Fruit fly (Drosophila melanogaster) whole organism, pupa: ENCODE results near the gene fig.

ENCODE experiments used
- CG10348 ChIP-seq: fragments of 200-800 bp; sonication (Bioruptor generic); IDR thresholded peaks from 2 replicates; pipeline ENCODE4 v1.3.6; 2022; ENCODE audit warnings: missing biosample characterization, missing genetic modification characterization
- CG13204 ChIP-seq: fragments of 200-800 bp; sonication (Bioruptor generic); optimal IDR thresholded peaks from 2 replicates; lab custom pipeline; 2018; ENCODE audit warnings: missing biosample characterization, mild to moderate bottlenecking, missing genetic modification characterization, moderate library complexity
- CG14655 ChIP-seq: fragments of 200-800 bp; sonication (Bioruptor generic); optimal IDR thresholded peaks from 3 replicates; lab custom pipeline; 2017; ENCODE audit warnings: mild to moderate bottlenecking, missing biosample characterization, missing genetic modification reagents, missing genetic modification characterization
- CG17806 ChIP-seq: fragments of 200-800 bp; sonication (Bioruptor generic); optimal IDR thresholded peaks from 2 replicates; lab custom pipeline; 2018; ENCODE audit warnings: missing biosample characterization, mild to moderate bottlenecking, missing genetic modification characterization, moderate library complexity
- CG32121 ChIP-seq: fragments of 200-800 bp; sonication (Bioruptor generic); IDR thresholded peaks from 2 replicates; pipeline ENCODE4 v1.3.6; 2022; ENCODE audit warnings: missing biosample characterization, missing genetic modification characterization
- CG34367 ChIP-seq: fragments of 200-800 bp; sonication (Bioruptor generic); optimal IDR thresholded peaks from 2 replicates; lab custom pipeline; 2018; ENCODE audit warnings: missing biosample characterization, mild to moderate bottlenecking, missing genetic modification characterization
- CG8159 ChIP-seq: fragments of 200-800 bp; sonication (Bioruptor generic); optimal IDR thresholded peaks from 3 replicates; lab custom pipeline; 2018; ENCODE audit warnings: missing biosample characterization, mild to moderate bottlenecking, missing genetic modification characterization, moderate library complexity
- CG8301 ChIP-seq: fragments of 200-800 bp; sonication (Bioruptor generic); optimal IDR thresholded peaks from 2 replicates; lab custom pipeline; 2018; ENCODE audit warnings: missing biosample characterization, mild to moderate bottlenecking, missing genetic modification characterization
- CG9948 ChIP-seq: fragments of 200-800 bp; sonication (Bioruptor generic); optimal IDR thresholded peaks from 2 replicates; lab custom pipeline; 2018; ENCODE audit warnings: missing biosample characterization, mild to moderate bottlenecking, missing genetic modification characterization, moderate library complexity
- EcR ChIP-seq: fragments of 200-800 bp; sonication (Bioruptor generic); optimal IDR thresholded peaks from 3 replicates; lab custom pipeline; 2019; ENCODE audit warnings: missing biosample characterization, missing genetic modification characterization, mild to moderate bottlenecking, moderate library complexity, missing genetic modification reagents
- Pif1A ChIP-seq: fragments of 200-800 bp; sonication (Bioruptor generic); optimal IDR thresholded peaks from 3 replicates; lab custom pipeline; 2016; ENCODE audit warnings: missing biosample characterization, missing genetic modification characterization
- Snoo ChIP-seq: fragments of 200-800 bp; sonication (Bioruptor generic); optimal IDR thresholded peaks from 3 replicates; lab custom pipeline; 2017; ENCODE audit warnings: missing biosample characterization, mild to moderate bottlenecking, missing genetic modification characterization, inconsistent platforms
- gl ChIP-seq: fragments of 200-800 bp; sonication (Bioruptor generic); optimal IDR thresholded peaks from 2 replicates; lab custom pipeline; 2018; ENCODE audit warnings: missing biosample characterization, mild to moderate bottlenecking, missing genetic modification characterization
- rn ChIP-seq: fragments of 200-800 bp; sonication (Bioruptor generic); IDR thresholded peaks from 2 replicates; pipeline ENCODE4 v1.3.6; 2022; ENCODE audit warnings: missing biosample characterization, missing genetic modification characterization

dm6 chr3R:29745056-29745455 is 35.2 kb downstream of the fig start, which contains the start of the genes Wdr24 and IntS11:
- TF ChIP-seq Pif1A (no peak), CG9948 (tag; lab: Kevin White, UChicago) (peak; percentile 92), CG17806 (tag; lab: Kevin White, UChicago) (peak; percentile 96), CG8301 (peak; percentile 96), gl (tag; lab: Kevin White, UChicago) (peak; percentile 83), EcR (GFP tag; lab: Kevin White, UChicago) (peak; percentile 7), CG8159 (tag; lab: Kevin White, UChicago) (peak; percentile 94), rn (peak; percentile 98), CG32121 (peak; percentile 98), CG13204 (GFP tag; lab: Kevin White, UChicago) (no peak), CG34367 (peak; percentile 94), CG14655 (GFP tag; lab: Kevin White, UChicago) (no peak), Snoo (tag; lab: Kevin White, UChicago) (peak; percentile 95), CG10348 (GFP tag; lab: Robert Waterston, UW) (peak; percentile 99)
